Fruit fly (Drosophila melanogaster) whole organism, embryonic: Measurements from ENCODE around the gene ida.

Source experiments
- Asciz ChIP-seq: fragments of 200-800 bp; sonication (Bioruptor generic); optimal IDR thresholded peaks from 2 replicates; lab custom pipeline; 2017; ENCODE audit warnings: missing biosample characterization, mild to moderate bottlenecking, missing genetic modification characterization, missing genetic modification reagents
- CG10462 ChIP-seq: fragments of 200-800 bp; sonication (Bioruptor generic); optimal IDR thresholded peaks from 2 replicates; lab custom pipeline; 2016; ENCODE audit warnings: missing biosample characterization, missing genetic modification characterization
- CG10654 ChIP-seq: fragments of 200-800 bp; sonication (Bioruptor generic); optimal IDR thresholded peaks from 2 replicates; lab custom pipeline; 2016; ENCODE audit warnings: missing biosample characterization, missing genetic modification characterization
- CG10959 ChIP-seq: fragments of 200-800 bp; sonication (Bioruptor generic); IDR thresholded peaks from 2 replicates; pipeline ENCODE4 v1.3.6; 2022; ENCODE audit warnings: missing biosample characterization, missing genetic modification characterization
- CG12071 ChIP-seq: fragments of 200-800 bp; sonication (Bioruptor generic); optimal IDR thresholded peaks from 3 replicates; lab custom pipeline; 2018; ENCODE audit warnings: missing biosample characterization, mild to moderate bottlenecking, missing genetic modification characterization
- CG1233 ChIP-seq: fragments of 200-800 bp; sonication (Bioruptor generic); optimal IDR thresholded peaks from 4 replicates; lab custom pipeline; 2018; ENCODE audit warnings: missing biosample characterization, mild to moderate bottlenecking, missing genetic modification characterization
- CG14667 ChIP-seq: fragments of 200-800 bp; sonication (Bioruptor generic); IDR thresholded peaks from 2 replicates; pipeline ENCODE4 v1.3.6; 2022; ENCODE audit warnings: missing biosample characterization, missing genetic modification characterization
- CG15514 ChIP-seq: fragments of 200-800 bp; sonication (Bioruptor generic); optimal IDR thresholded peaks from 3 replicates; lab custom pipeline; 2017; ENCODE audit warnings: missing biosample characterization, missing genetic modification characterization, mild to moderate bottlenecking, moderate library complexity, missing genetic modification reagents
- CG16779 ChIP-seq: fragments of 200-800 bp; sonication (Bioruptor generic); IDR thresholded peaks from 2 replicates; pipeline ENCODE4 v1.3.6; 2022; ENCODE audit warnings: missing biosample characterization, missing genetic modification characterization
- CG16863 ChIP-seq: fragments of 200-800 bp; sonication (Bioruptor generic); optimal IDR thresholded peaks from 3 replicates; lab custom pipeline; 2016; ENCODE audit warnings: missing biosample characterization, missing genetic modification characterization
- CG17568 ChIP-seq: fragments of 200-800 bp; sonication (Bioruptor generic); optimal IDR thresholded peaks from 2 replicates; lab custom pipeline; 2018; ENCODE audit warnings: missing biosample characterization, mild to moderate bottlenecking, missing genetic modification characterization, moderate library complexity
- CG18599 ChIP-seq: fragments of 200-800 bp; sonication (Bioruptor generic); optimal IDR thresholded peaks from 3 replicates; lab custom pipeline; 2017; ENCODE audit warnings: missing biosample characterization, missing genetic modification characterization, mild to moderate bottlenecking, moderate library complexity, missing genetic modification reagents
- CG31441 ChIP-seq: fragments of 200-800 bp; sonication (Bioruptor generic); IDR thresholded peaks from 2 replicates; pipeline ENCODE4 v1.3.6; 2022; ENCODE audit warnings: missing biosample characterization, missing genetic modification characterization
- CG8924 ChIP-seq: fragments of 200-800 bp; optimal IDR thresholded peaks from 3 replicates; lab custom pipeline; 2019; ENCODE audit warnings: missing biosample characterization, mild to moderate bottlenecking, missing genetic modification characterization, moderate library complexity
- CG8944 ChIP-seq: fragments of 200-800 bp; sonication (Bioruptor generic); optimal IDR thresholded peaks from 3 replicates; lab custom pipeline; 2016; ENCODE audit warnings: missing biosample characterization, missing genetic modification characterization
- CG9437 ChIP-seq: fragments of 200-800 bp; sonication (Bioruptor generic); optimal IDR thresholded peaks from 2 replicates; lab custom pipeline; 2018; ENCODE audit warnings: missing biosample characterization, mild to moderate bottlenecking, missing genetic modification characterization
- Doc2 ChIP-seq: fragments of 200-800 bp; sonication (Bioruptor generic); IDR thresholded peaks from 2 replicates; pipeline ENCODE4 v1.3.6; 2022; ENCODE audit warnings: missing biosample characterization, missing genetic modification characterization
- Dref ChIP-seq: fragments of 200-800 bp; sonication (Bioruptor generic); IDR thresholded peaks from 2 replicates; pipeline ENCODE4 v1.3.6; 2022; ENCODE audit warnings: missing biosample characterization, missing genetic modification characterization
- Fer3 ChIP-seq: fragments of 200-800 bp; sonication (Bioruptor generic); optimal IDR thresholded peaks from 2 replicates; lab custom pipeline; 2018; ENCODE audit warnings: missing biosample characterization, mild to moderate bottlenecking, missing genetic modification characterization, moderate library complexity
- HHEX ChIP-seq: fragments of 200-800 bp; sonication (Bioruptor generic); optimal IDR thresholded peaks from 3 replicates; lab custom pipeline; 2017; ENCODE audit warnings: missing biosample characterization, mild to moderate bottlenecking, missing genetic modification characterization, missing genetic modification reagents
- Hand ChIP-seq: fragments of 200-800 bp; sonication (Bioruptor generic); optimal IDR thresholded peaks from 2 replicates; lab custom pipeline; 2017; ENCODE audit warnings: mild to moderate bottlenecking, missing biosample characterization, missing genetic modification reagents, missing genetic modification characterization
- MTF-1 ChIP-seq: fragments of 200-800 bp; sonication (Bioruptor generic); optimal IDR thresholded peaks from 2 replicates; lab custom pipeline; 2018; ENCODE audit warnings: missing biosample characterization, mild to moderate bottlenecking, missing genetic modification characterization, borderline replicate concordance
- Meics ChIP-seq: fragments of 200-800 bp; sonication (Bioruptor generic); optimal IDR thresholded peaks from 2 replicates; lab custom pipeline; 2017; ENCODE audit warnings: missing biosample characterization, mild to moderate bottlenecking, missing genetic modification characterization
- Mrtf ChIP-seq: fragments of 200-800 bp; sonication (Bioruptor generic); IDR thresholded peaks from 3 replicates; pipeline ENCODE4 v1.3.6; 2022; ENCODE audit warnings: missing biosample characterization, missing genetic modification characterization
- Neu2 ChIP-seq: fragments of 200-800 bp; sonication (Bioruptor generic); optimal IDR thresholded peaks from 3 replicates; lab custom pipeline; 2016; ENCODE audit warnings: missing biosample characterization, missing genetic modification characterization, borderline replicate concordance
- Nf-YB ChIP-seq: fragments of 200-800 bp; sonication (Bioruptor generic); optimal IDR thresholded peaks from 3 replicates; lab custom pipeline; 2019; ENCODE audit warnings: missing biosample characterization, mild to moderate bottlenecking, missing genetic modification characterization, moderate library complexity
- Nf-YC ChIP-seq: fragments of 200-800 bp; optimal IDR thresholded peaks from 3 replicates; lab custom pipeline; 2019; ENCODE audit warnings: missing biosample characterization, mild to moderate bottlenecking, missing genetic modification characterization, moderate library complexity
- Ptx1 ChIP-seq: fragments of 200-800 bp; sonication (Bioruptor generic); IDR thresholded peaks from 2 replicates; pipeline ENCODE4 v1.3.6; 2022; ENCODE audit warnings: missing biosample characterization, missing genetic modification characterization
- Six4 ChIP-seq: fragments of 200-800 bp; sonication (Bioruptor generic); optimal IDR thresholded peaks from 2 replicates; lab custom pipeline; 2016; ENCODE audit warnings: missing biosample characterization, missing genetic modification characterization
- Stat92E ChIP-seq, 3 experiments: fragments of >200 bp in 2 of 3; fragments of 200-800 bp in 1 of 3; sonication (Bioruptor generic) in 1 of 3; optimal IDR thresholded peaks; 2 replicates each; lab custom pipeline; 2017 to 2019; ENCODE audit warnings: missing biosample characterization in 3 of 3, missing genetic modification characterization in 3 of 3, mild to moderate bottlenecking in 1 of 3, moderate library complexity in 1 of 3
- abd-A ChIP-seq: fragments of 200-800 bp; sonication (Bioruptor generic); optimal IDR thresholded peaks from 3 replicates; lab custom pipeline; 2019; ENCODE audit warnings: missing biosample characterization, mild to moderate bottlenecking, missing genetic modification characterization, moderate library complexity
- amos ChIP-seq: fragments of 200-800 bp; sonication (Bioruptor generic); IDR thresholded peaks from 2 replicates; pipeline ENCODE4 v1.3.6; 2022; ENCODE audit warnings: missing biosample characterization, missing genetic modification characterization; ENCODE audit not compliant: partially characterized antibody
- bcd ChIP-seq: fragments of 200-800 bp; sonication (Bioruptor generic); optimal IDR thresholded peaks from 2 replicates; lab custom pipeline; 2017; ENCODE audit warnings: missing biosample characterization, mild to moderate bottlenecking, missing genetic modification characterization
- crol ChIP-seq: fragments of 200-800 bp; sonication (Bioruptor generic); IDR thresholded peaks from 2 replicates; pipeline ENCODE4 v1.3.6; 2022; ENCODE audit warnings: missing biosample characterization, missing genetic modification characterization
- gfzf ChIP-seq: fragments of 200-800 bp; sonication (Bioruptor generic); optimal IDR thresholded peaks from 2 replicates; lab custom pipeline; 2016; ENCODE audit warnings: missing biosample characterization, mild to moderate bottlenecking, missing genetic modification characterization, moderate library complexity
- gt ChIP-seq: fragments of 200-800 bp; sonication (Bioruptor generic); IDR thresholded peaks from 2 replicates; pipeline ENCODE4 v1.3.6; 2022; ENCODE audit warnings: missing biosample characterization, missing genetic modification characterization
- ham ChIP-seq: fragments of 200-800 bp; sonication (Bioruptor generic); IDR thresholded peaks from 2 replicates; pipeline ENCODE4 v1.3.6; 2022; ENCODE audit warnings: missing biosample characterization, missing genetic modification characterization
- hbn ChIP-seq: fragments of 200-800 bp; sonication (Bioruptor generic); IDR thresholded peaks from 2 replicates; pipeline ENCODE4 v1.3.6; 2022; ENCODE audit warnings: missing biosample characterization, missing genetic modification characterization; ENCODE audit not compliant: partially characterized antibody
- ind ChIP-seq: fragments of 200-800 bp; sonication (Bioruptor generic); optimal IDR thresholded peaks from 3 replicates; lab custom pipeline; 2016; ENCODE audit warnings: missing biosample characterization, missing genetic modification characterization
- nerfin-1 ChIP-seq: fragments of 200-800 bp; sonication (Bioruptor generic); optimal IDR thresholded peaks from 3 replicates; lab custom pipeline; 2019; ENCODE audit warnings: missing biosample characterization, mild to moderate bottlenecking, missing genetic modification characterization, moderate library complexity
- onecut ChIP-seq: fragments of 200-800 bp; sonication (Bioruptor generic); IDR thresholded peaks from 2 replicates; pipeline ENCODE4 v1.3.6; 2022; ENCODE audit warnings: missing biosample characterization, missing genetic modification characterization
- otp ChIP-seq: fragments of 200-800 bp; sonication (Bioruptor generic); IDR thresholded peaks from 3 replicates; pipeline ENCODE4, ENCODE4 v1.3.6; 2022; ENCODE audit warnings: missing biosample characterization, missing genetic modification characterization
- sens-2 ChIP-seq: fragments of 200-800 bp; sonication (Bioruptor generic); IDR thresholded peaks from 2 replicates; pipeline ENCODE4 v1.3.6; 2022; ENCODE audit warnings: missing biosample characterization, missing genetic modification characterization
- ssp ChIP-seq: fragments of 200-800 bp; sonication (Bioruptor generic); IDR thresholded peaks from 2 replicates; pipeline ENCODE4 v1.3.6; 2022; ENCODE audit warnings: missing biosample characterization, missing genetic modification characterization
- sug ChIP-seq: fragments of 200-800 bp; optimal IDR thresholded peaks from 2 replicates; lab custom pipeline; 2019; ENCODE audit warnings: missing biosample characterization, mild to moderate bottlenecking, missing genetic modification characterization, moderate library complexity
- trem ChIP-seq: fragments of 200-800 bp; optimal IDR thresholded peaks from 3 replicates; lab custom pipeline; 2019; ENCODE audit warnings: missing biosample characterization, mild to moderate bottlenecking, missing genetic modification characterization, moderate library complexity
- twi ChIP-seq: fragments of 200-800 bp; optimal IDR thresholded peaks from 2 replicates; lab custom pipeline; 2019; ENCODE audit warnings: missing biosample characterization, mild to moderate bottlenecking, missing genetic modification characterization, moderate library complexity
- wdn ChIP-seq: fragments of 200-800 bp; sonication (Bioruptor generic); IDR thresholded peaks from 2 replicates; pipeline ENCODE4 v1.3.6; 2022; ENCODE audit warnings: missing biosample characterization, missing genetic modification characterization
- wor ChIP-seq: fragments of 200-800 bp; sonication (Bioruptor generic); IDR thresholded peaks from 2 replicates; pipeline ENCODE4 v1.3.6; 2022; ENCODE audit warnings: missing biosample characterization, missing genetic modification characterization

The ida gene

dm6 chr3L:3928205-3928942 lies 23.2 kb downstream of the ida start (continued):
- TF ChIP-seq CG14667 (GFP tag; lab: Robert Waterston, UW) = peak; percentile 73
- TF ChIP-seq Fer3 (tag; lab: Kevin White, UChicago) = peak; percentile 92
- TF ChIP-seq Doc2 (GFP tag; lab: Robert Waterston, UW) = peak; percentile 50; the same call in 1 of the 2 replicates
- peak; percentile 91 for TF ChIP-seq wdn (GFP tag; lab: Robert Waterston, UW)
- no peak for TF ChIP-seq Stat92E (GFP tag; optimal IDR thresholded peaks at IDR 0.05; lab: Kevin White, UChicago)
- peak; percentile 87 for TF ChIP-seq HHEX (GFP tag; lab: Kevin White, UChicago)
- peak; percentile 65 for TF ChIP-seq Asciz (GFP tag; lab: Kevin White, UChicago)
- TF ChIP-seq Nf-YB (GFP tag; lab: Kevin White, UChicago) = peak; percentile 59
- peak; percentile 70 for TF ChIP-seq ssp
- peak; percentile 70 for TF ChIP-seq Nf-YC (tag; lab: Kevin White, UChicago)
- TF ChIP-seq ind (GFP tag; lab: Kevin White, UChicago) = peak; percentile 87
- peak; percentile 78 for TF ChIP-seq sens-2 (GFP tag; lab: Robert Waterston, UW)
- peak; percentile 69 for TF ChIP-seq CG31441 (GFP tag; lab: Robert Waterston, UW)
- TF ChIP-seq wor (GFP tag; lab: Robert Waterston, UW) = peak; percentile 72
- TF ChIP-seq CG10959 (GFP tag; lab: Robert Waterston, UW) = peak; percentile 47; the same call in 1 of the 2 replicates
- no peak for TF ChIP-seq twi (tag; lab: Kevin White, UChicago)
- TF ChIP-seq onecut (GFP tag; lab: Robert Waterston, UW) = peak; percentile 72
- TF ChIP-seq CG16779 (GFP tag; lab: Robert Waterston, UW) = peak; percentile 80
- peak; percentile 86 for TF ChIP-seq CG8944 (GFP tag; lab: Kevin White, UChicago)
- peak; percentile 83 for TF ChIP-seq CG16863 (GFP tag; lab: Kevin White, UChicago)
- TF ChIP-seq nerfin-1 (tag; lab: Kevin White, UChicago) = peak; percentile 62
- TF ChIP-seq gt = peak; percentile 56
- no peak for TF ChIP-seq Dref (GFP tag; lab: Robert Waterston, UW)
- TF ChIP-seq otp (GFP tag; lab: Robert Waterston, UW) = peak; percentile 77; the same call in 2 of the 3 replicates
- TF ChIP-seq trem (tag; lab: Kevin White, UChicago) = no peak
- TF ChIP-seq bcd (GFP tag; lab: Kevin White, UChicago) = peak; percentile 85
- peak; percentile 86 for TF ChIP-seq sug (tag; lab: Kevin White, UChicago)
- TF ChIP-seq Mrtf = peak; percentile 78
- TF ChIP-seq CG18599 (GFP tag; lab: Kevin White, UChicago) = peak; percentile 97
- TF ChIP-seq CG10654 (GFP tag; lab: Kevin White, UChicago) = peak; percentile 52
- TF ChIP-seq Six4 = peak; percentile 55
- TF ChIP-seq CG10462 (GFP tag; lab: Kevin White, UChicago) = peak; percentile 54
- TF ChIP-seq CG17568 (GFP tag; lab: Kevin White, UChicago) = peak; percentile 72
- peak; percentile 85 for TF ChIP-seq CG12071
- no peak for TF ChIP-seq amos (GFP tag; lab: Robert Waterston, UW)
- TF ChIP-seq crol (GFP tag; lab: Robert Waterston, UW) = peak; percentile 39; the same call in 1 of the 2 replicates
- TF ChIP-seq CG15514 (GFP tag; lab: Kevin White, UChicago) = peak; percentile 83
- peak; percentile 93 for TF ChIP-seq Meics (GFP tag; lab: Kevin White, UChicago)
- TF ChIP-seq Neu2 (GFP tag; lab: Kevin White, UChicago) = no peak
- peak; percentile 79 for TF ChIP-seq ham
- peak; percentile 16 for TF ChIP-seq abd-A (tag; lab: Kevin White, UChicago)
- no peak for TF ChIP-seq gfzf (GFP tag; lab: Kevin White, UChicago)
- TF ChIP-seq hbn (GFP tag; lab: Robert Waterston, UW) = no peak
- peak; percentile 88 for TF ChIP-seq CG8924 (tag; lab: Kevin White, UChicago)
- TF ChIP-seq CG1233 = peak; percentile 83
- TF ChIP-seq Ptx1 (GFP tag; lab: Robert Waterston, UW) = peak; percentile 88
- peak; percentile 63 for TF ChIP-seq CG9437 (GFP tag; lab: Kevin White, UChicago)
- peak; percentile 89 for TF ChIP-seq Hand
- peak; percentile 67 for TF ChIP-seq MTF-1 (GFP tag; lab: Kevin White, UChicago)
